Worm (Caenorhabditis elegans): ENCODE results near the gene hsp-60.

Gene hsp-60

DNA sequence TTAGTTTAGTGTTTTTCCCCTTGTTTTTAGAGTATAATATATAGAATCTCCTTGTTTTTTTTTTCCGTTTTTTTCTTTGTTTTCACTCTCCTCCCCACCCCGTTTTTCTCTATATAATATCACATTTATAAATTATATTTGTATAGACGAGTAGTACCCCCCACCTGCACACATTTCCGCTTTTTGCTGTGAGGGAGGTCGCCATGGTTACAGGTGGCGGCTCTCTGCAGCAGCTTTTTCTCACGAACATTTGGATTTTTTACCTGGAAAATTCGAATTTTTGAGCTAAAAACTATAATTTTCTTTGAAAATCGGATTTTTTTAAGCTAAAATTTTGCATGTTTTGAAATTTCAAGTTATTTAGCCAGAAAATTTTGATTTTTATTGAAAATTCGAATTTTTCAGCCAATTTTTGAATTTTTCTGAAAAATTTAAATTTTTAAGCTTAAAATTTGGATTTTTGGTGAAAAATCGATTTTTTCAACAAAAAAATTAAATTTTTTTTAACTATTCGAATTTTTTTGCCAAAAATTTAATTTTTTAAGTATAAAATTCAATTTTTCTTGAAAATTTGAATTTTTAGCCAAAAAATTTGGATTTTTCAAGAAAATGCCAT is 6.2 kb downstream of the hsp-60 start (continued):
- TF ChIP-seq lin-26 (GFP tag; IDR thresholded peaks at IDR 0.05) (peak; percentile 78), mes-4 (tag; optimal IDR thresholded peaks at IDR 0.05) (no peak), ama-1 (optimal IDR thresholded peaks at IDR 0.05) (no peak), ama-1 (GFP tag; optimal IDR thresholded peaks at IDR 0.05) (peak in 1 of 2 experiments; percentile 93), F10E7.11 (tag; optimal IDR thresholded peaks at IDR 0.05) (peak; percentile 82), F52B5.7 (tag; optimal IDR thresholded peaks at IDR 0.05) (peak; percentile 89), chd-7 (tag; optimal IDR thresholded peaks at IDR 0.05) (peak; percentile 85), ztf-22 (GFP tag; optimal IDR thresholded peaks at IDR 0.05) (no peak), aptf-3 (GFP tag; IDR thresholded peaks at IDR 0.05) (peak; percentile 82; the same call in 1 of the 2 replicates), ztf-28 (GFP tag; IDR thresholded peaks at IDR 0.05) (no peak), unc-62 (GFP tag; optimal IDR thresholded peaks at IDR 0.05) (no peak), hlh-26 (GFP tag; conservative IDR thresholded peaks at IDR 0.05) (no peak), nfyb-1 (GFP tag; IDR thresholded peaks at IDR 0.05) (peak; percentile 80), die-1 (tag; optimal IDR thresholded peaks at IDR 0.05) (peak; percentile 41), him-1 (tag; optimal IDR thresholded peaks at IDR 0.05) (no peak), F33H1.4 (GFP tag; IDR thresholded peaks at IDR 0.05) (no peak), fkh-3 (tag; optimal IDR thresholded peaks at IDR 0.05) (peak; percentile 87), attf-3 (GFP tag; conservative IDR thresholded peaks at IDR 0.05) (no peak), rec-8 (tag; optimal IDR thresholded peaks at IDR 0.05) (no peak), ceh-100 (GFP tag; IDR thresholded peaks at IDR 0.05) (peak; percentile 25; the same call in 1 of the 2 replicates), C17E4.6 (GFP tag; IDR thresholded peaks at IDR 0.05) (no peak; the same call in 1 of the 2 replicates), F22D6.2 (tag; optimal IDR thresholded peaks at IDR 0.05) (no peak), somi-1 (GFP tag; optimal IDR thresholded peaks at IDR 0.05) (no peak), ztf-18 (tag; optimal IDR thresholded peaks at IDR 0.05) (peak; percentile 31), C06A6.2 (GFP tag; conservative IDR thresholded peaks at IDR 0.05) (no peak), lin-40 (tag; optimal IDR thresholded peaks at IDR 0.05) (no peak), bed-2 (GFP tag; IDR thresholded peaks at IDR 0.05) (no peak), F49E8.2 (tag; optimal IDR thresholded peaks at IDR 0.05; ENCODE audit: insufficient read depth) (peak; percentile 74), efl-1 (GFP tag; optimal IDR thresholded peaks at IDR 0.05) (no peak), ztf-6 (GFP tag; IDR thresholded peaks at IDR 0.05) (no peak), K12H6.12 (tag; optimal IDR thresholded peaks at IDR 0.05) (no peak), ekl-4 (GFP tag; IDR thresholded peaks at IDR 0.05) (peak; percentile 74), F57A8.1 (GFP tag; optimal IDR thresholded peaks at IDR 0.05) (no peak), sptf-2 (GFP tag; optimal IDR thresholded peaks at IDR 0.05) (no peak), ccch-3 (GFP tag; optimal IDR thresholded peaks at IDR 0.05) (no peak), hrde-1 (tag; optimal IDR thresholded peaks at IDR 0.05; ENCODE audit: borderline replicate concordance) (peak; percentile 65), nhr-120 (GFP tag; IDR thresholded peaks at IDR 0.05) (0 out of 2 replicates have a peak, but pooled peaks have one; percentile 74), mel-28 (tag; optimal IDR thresholded peaks at IDR 0.05; ENCODE audit: borderline replicate concordance) (no peak), hmg-20 (GFP tag; IDR thresholded peaks at IDR 0.05) (0 out of 2 replicates have a peak, but pooled peaks have one; percentile 19), tbx-9 (tag; optimal IDR thresholded peaks at IDR 0.05; ENCODE audit: borderline replicate concordance) (peak; percentile 80), hlh-12 (tag; optimal IDR thresholded peaks at IDR 0.05) (no peak), madf-3 (GFP tag; IDR thresholded peaks at IDR 0.05) (peak; percentile 80; the same call in 1 of the 2 replicates), F57C9.4 (tag; optimal IDR thresholded peaks at IDR 0.05) (peak; percentile 36), Y67H2A.10 (GFP tag; conservative IDR thresholded peaks at IDR 0.05) (no peak), unc-130 (GFP tag; optimal IDR thresholded peaks at IDR 0.05) (no peak), snpc-4 (GFP tag; optimal IDR thresholded peaks at IDR 0.05) (no peak), snpc-4 (tag; optimal IDR thresholded peaks at IDR 0.05) (no peak), zfh-2 (GFP tag; conservative IDR thresholded peaks at IDR 0.05) (no peak), dpff-1 (tag; optimal IDR thresholded peaks at IDR 0.05) (peak; percentile 56)

All from whole organism, young adult.